Fruit fly (Drosophila melanogaster) Kc167 (cell line): ENCODE measurements around the gene CG17637.

Experiments
- Myc ChIP-seq: fragments of >200 bp; optimal IDR thresholded peaks from 2 replicates; lab custom pipeline; 2017; ENCODE audit warnings: missing external identifiers
- Sin3A ChIP-seq: fragments of >200 bp; optimal IDR thresholded peaks from 2 replicates; lab custom pipeline; 2018; ENCODE audit warnings: missing external identifiers
- h ChIP-seq: fragments of >200 bp; optimal IDR thresholded peaks from 3 replicates; lab custom pipeline; 2018; ENCODE audit warnings: missing external identifiers
- insv ChIP-seq: fragments of >200 bp; optimal IDR thresholded peaks from 3 replicates; lab custom pipeline; 2018; ENCODE audit warnings: missing external identifiers
- psq ChIP-seq: fragments of >200 bp; optimal IDR thresholded peaks from 2 replicates; lab custom pipeline; 2017; ENCODE audit warnings: missing external identifiers
- ttk ChIP-seq: sonication (Bioruptor generic); optimal IDR thresholded peaks from 2 replicates; lab custom pipeline; 2017; ENCODE audit warnings: missing external identifiers

DNA sequence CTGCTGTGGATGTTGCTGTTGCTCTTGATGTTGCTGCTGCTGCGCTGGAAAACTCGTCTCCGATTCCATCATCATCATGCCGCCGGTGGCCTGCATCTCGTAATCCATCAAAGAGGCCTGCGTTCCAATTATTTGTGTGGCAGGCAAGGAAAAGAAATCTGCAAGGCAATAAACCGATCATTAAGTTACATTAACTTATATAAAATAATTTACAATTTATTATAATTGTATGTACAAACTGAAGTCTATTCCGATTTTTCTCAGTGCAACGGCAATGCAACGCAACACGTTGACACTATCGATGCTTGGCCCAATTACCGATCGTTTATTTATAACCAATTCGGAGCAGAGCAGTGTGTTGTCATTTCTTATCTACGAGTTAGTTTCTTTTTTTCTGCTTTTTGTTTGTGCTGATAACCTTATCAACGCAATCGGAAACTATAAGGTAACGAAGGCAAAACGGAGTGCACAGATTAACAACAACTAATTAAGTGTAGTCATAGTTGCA lies 32.9 kb upstream of the CG17637 start:
- TF ChIP-seq psq (lab: Kevin White, UChicago) (no peak), Sin3A (lab: Kevin White, UChicago) (no peak), h (no peak), ttk (lab: Kevin White, UChicago) (no peak), Myc (lab: Kevin White, UChicago) (no peak), insv (lab: Kevin White, UChicago) (no peak)
